Fruit fly (Drosophila melanogaster) whole organism, embryonic: ENCODE measurements around the gene f-cup.

Experiments
- Abd-B ChIP-seq: fragments of 200-800 bp; sonication (Bioruptor generic); optimal IDR thresholded peaks from 2 replicates; lab custom pipeline; 2018; ENCODE audit warnings: missing biosample characterization, mild to moderate bottlenecking, missing genetic modification characterization, moderate library complexity
- BEAF-32 ChIP-seq: fragments of 200-800 bp; sonication (Bioruptor generic); optimal IDR thresholded peaks from 3 replicates; lab custom pipeline; 2017; ENCODE audit warnings: missing biosample characterization, missing genetic modification characterization, mild to moderate bottlenecking, moderate library complexity, missing genetic modification reagents
- Bdp1 ChIP-seq: fragments of 200-800 bp; sonication (Bioruptor generic); optimal IDR thresholded peaks from 3 replicates; lab custom pipeline; 2016; ENCODE audit warnings: missing biosample characterization, missing genetic modification characterization
- CG1024 ChIP-seq: fragments of 200-800 bp; sonication (Bioruptor generic); IDR thresholded peaks from 2 replicates; pipeline ENCODE4 v1.3.6; 2022; ENCODE audit warnings: missing biosample characterization, missing genetic modification characterization
- CG10979 ChIP-seq: fragments of 200-800 bp; sonication (Bioruptor generic); optimal IDR thresholded peaks from 2 replicates; lab custom pipeline; 2018; ENCODE audit warnings: missing biosample characterization, mild to moderate bottlenecking, missing genetic modification characterization, moderate library complexity
- CG11398 ChIP-seq: fragments of 200-800 bp; sonication (Bioruptor generic); optimal IDR thresholded peaks from 2 replicates; lab custom pipeline; 2016; ENCODE audit warnings: missing biosample characterization, missing genetic modification characterization
- CG11723 ChIP-seq: fragments of 200-800 bp; sonication (Bioruptor generic); optimal IDR thresholded peaks from 2 replicates; lab custom pipeline; 2017; ENCODE audit warnings: missing biosample characterization, mild to moderate bottlenecking, missing genetic modification characterization
- CG13123 ChIP-seq: fragments of 200-800 bp; sonication (Bioruptor generic); optimal IDR thresholded peaks from 2 replicates; lab custom pipeline; 2016; ENCODE audit warnings: missing biosample characterization, missing genetic modification characterization
- CG13287 ChIP-seq: fragments of 200-800 bp; sonication (Bioruptor generic); IDR thresholded peaks from 2 replicates; pipeline ENCODE4 v1.3.6; 2022; ENCODE audit warnings: missing biosample characterization, missing genetic modification characterization; ENCODE audit not compliant: partially characterized antibody
- CG13424 ChIP-seq: fragments of 200-800 bp; sonication (Bioruptor generic); optimal IDR thresholded peaks from 2 replicates; lab custom pipeline; 2019; ENCODE audit warnings: missing biosample characterization, mild to moderate bottlenecking, missing genetic modification characterization, moderate library complexity
- CG14667 ChIP-seq: fragments of 200-800 bp; sonication (Bioruptor generic); IDR thresholded peaks from 2 replicates; pipeline ENCODE4 v1.3.6; 2022; ENCODE audit warnings: missing biosample characterization, missing genetic modification characterization
- CG1603 ChIP-seq: fragments of 200-800 bp; sonication (Bioruptor generic); optimal IDR thresholded peaks from 2 replicates; lab custom pipeline; 2019; ENCODE audit warnings: missing biosample characterization, mild to moderate bottlenecking, missing genetic modification characterization, moderate library complexity
- CG17328 ChIP-seq: fragments of 200-800 bp; sonication (Bioruptor generic); IDR thresholded peaks from 2 replicates; pipeline ENCODE4 v1.3.6; 2022; ENCODE audit warnings: missing biosample characterization, missing genetic modification characterization
- CG18262 ChIP-seq: fragments of 200-800 bp; optimal IDR thresholded peaks from 3 replicates; lab custom pipeline; 2019; ENCODE audit warnings: missing biosample characterization, mild to moderate bottlenecking, missing genetic modification characterization, moderate library complexity
- CG33213 ChIP-seq: fragments of 200-800 bp; sonication (Bioruptor generic); optimal IDR thresholded peaks from 3 replicates; lab custom pipeline; 2016; ENCODE audit warnings: missing biosample characterization, missing genetic modification characterization
- CG34422 ChIP-seq: fragments of 200-800 bp; sonication (Bioruptor generic); IDR thresholded peaks from 3 replicates; pipeline ENCODE4 v1.3.6; 2022; ENCODE audit warnings: missing biosample characterization, missing genetic modification characterization
- CG7556 ChIP-seq: fragments of 200-800 bp; sonication (Bioruptor generic); optimal IDR thresholded peaks from 2 replicates; lab custom pipeline; 2017; ENCODE audit warnings: missing biosample characterization, mild to moderate bottlenecking, missing genetic modification characterization
- CG8765 ChIP-seq: fragments of 200-800 bp; sonication (Bioruptor generic); IDR thresholded peaks from 2 replicates; pipeline ENCODE4 v1.3.6; 2022; ENCODE audit warnings: missing biosample characterization, missing genetic modification characterization
- CTCF ChIP-seq: fragments of 200-800 bp; sonication (Bioruptor generic); optimal IDR thresholded peaks from 2 replicates; lab custom pipeline; 2017; ENCODE audit warnings: missing biosample characterization, mild to moderate bottlenecking, missing genetic modification characterization, moderate library complexity
- Doc3 ChIP-seq: fragments of 200-800 bp; sonication (Bioruptor generic); IDR thresholded peaks from 3 replicates; pipeline ENCODE4 v1.3.6; 2022; ENCODE audit warnings: missing biosample characterization, missing genetic modification characterization; ENCODE audit not compliant: partially characterized antibody
- ERR ChIP-seq: fragments of 200-800 bp; sonication (Bioruptor generic); optimal IDR thresholded peaks from 2 replicates; lab custom pipeline; 2016; ENCODE audit warnings: missing biosample characterization, missing genetic modification characterization
- Hmr ChIP-seq: fragments of 200-800 bp; sonication (Bioruptor generic); optimal IDR thresholded peaks from 3 replicates; lab custom pipeline; 2017; ENCODE audit warnings: mild to moderate bottlenecking, missing biosample characterization, missing genetic modification reagents, missing genetic modification characterization
- Hsf ChIP-seq: fragments of 200-800 bp; sonication (Bioruptor generic); optimal IDR thresholded peaks from 3 replicates; lab custom pipeline; 2016; ENCODE audit warnings: missing biosample characterization, missing genetic modification characterization
- Lhr ChIP-seq: fragments of 200-800 bp; sonication (Bioruptor generic); optimal IDR thresholded peaks from 3 replicates; lab custom pipeline; 2017; ENCODE audit warnings: mild to moderate bottlenecking, missing biosample characterization, missing genetic modification reagents, missing genetic modification characterization
- MESR4 ChIP-seq: fragments of 200-800 bp; sonication (Bioruptor generic); optimal IDR thresholded peaks from 2 replicates; lab custom pipeline; 2018; ENCODE audit warnings: missing biosample characterization, mild to moderate bottlenecking, missing genetic modification characterization, moderate library complexity
- Nf-YA ChIP-seq: fragments of 200-800 bp; sonication (Bioruptor generic); IDR thresholded peaks from 2 replicates; pipeline ENCODE4 v1.3.6; 2022; ENCODE audit warnings: missing biosample characterization, missing genetic modification characterization
- Stat92E ChIP-seq, 3 experiments: fragments of >200 bp in 2 of 3; fragments of 200-800 bp in 1 of 3; sonication (Bioruptor generic) in 1 of 3; optimal IDR thresholded peaks; 2 replicates each; lab custom pipeline; 2017 to 2019; ENCODE audit warnings: missing biosample characterization in 3 of 3, missing genetic modification characterization in 3 of 3, mild to moderate bottlenecking in 1 of 3, moderate library complexity in 1 of 3
- Vsx1 ChIP-seq: fragments of 200-800 bp; sonication (Bioruptor generic); optimal IDR thresholded peaks from 2 replicates; lab custom pipeline; 2017; ENCODE audit warnings: missing biosample characterization, mild to moderate bottlenecking, missing genetic modification characterization, missing genetic modification reagents
- ase ChIP-seq: fragments of 200-800 bp; sonication (Bioruptor generic); IDR thresholded peaks from 3 replicates; pipeline ENCODE4 v1.3.6; 2022; ENCODE audit warnings: missing biosample characterization, missing genetic modification characterization
- bowl ChIP-seq: fragments of 200-800 bp; sonication (Bioruptor generic); IDR thresholded peaks from 2 replicates; pipeline ENCODE4 v1.3.6; 2022; ENCODE audit warnings: missing biosample characterization, missing genetic modification characterization
- cg ChIP-seq: fragments of 200-800 bp; sonication (Bioruptor generic); optimal IDR thresholded peaks from 3 replicates; lab custom pipeline; 2019; ENCODE audit warnings: missing biosample characterization, mild to moderate bottlenecking, missing genetic modification characterization, moderate library complexity
- ci ChIP-seq: fragments of 200-800 bp; sonication (Bioruptor generic); IDR thresholded peaks from 3 replicates; pipeline ENCODE4 v1.3.6; 2022; ENCODE audit warnings: missing biosample characterization, missing genetic modification characterization
- ewg ChIP-seq: fragments of 200-800 bp; sonication (Bioruptor generic); optimal IDR thresholded peaks from 3 replicates; lab custom pipeline; 2017; ENCODE audit warnings: mild to moderate bottlenecking, missing biosample characterization, missing genetic modification reagents, missing genetic modification characterization
- fd102C ChIP-seq: fragments of 200-800 bp; sonication (Bioruptor generic); optimal IDR thresholded peaks from 2 replicates; lab custom pipeline; 2018; ENCODE audit warnings: missing biosample characterization, mild to moderate bottlenecking, missing genetic modification characterization, moderate library complexity
- ftz-f1 ChIP-seq: fragments of 200-800 bp; sonication (Bioruptor generic); optimal IDR thresholded peaks from 2 replicates; lab custom pipeline; 2016; ENCODE audit warnings: missing biosample characterization, missing genetic modification characterization
- gcm ChIP-seq: fragments of 200-800 bp; sonication (Bioruptor generic); optimal IDR thresholded peaks from 2 replicates; lab custom pipeline; 2019; ENCODE audit warnings: missing biosample characterization, mild to moderate bottlenecking, missing genetic modification characterization, moderate library complexity
- gro ChIP-seq: fragments of 200-800 bp; sonication (Bioruptor generic); optimal IDR thresholded peaks from 2 replicates; lab custom pipeline; 2016; ENCODE audit warnings: missing biosample characterization, missing genetic modification characterization
- klu ChIP-seq: fragments of 200-800 bp; sonication (Bioruptor generic); IDR thresholded peaks from 2 replicates; pipeline ENCODE4 v1.3.6; 2022; ENCODE audit warnings: missing biosample characterization, missing genetic modification characterization
- mld ChIP-seq: fragments of 200-800 bp; sonication (Bioruptor generic); IDR thresholded peaks from 3 replicates; pipeline ENCODE4 v1.3.6; 2022; ENCODE audit warnings: missing biosample characterization, missing genetic modification characterization; ENCODE audit not compliant: partially characterized antibody
- pan ChIP-seq, 4 experiments: fragments of >200 bp in 3 of 4; fragments of 200-800 bp in 1 of 4; sonication (Bioruptor generic) in 1 of 4; optimal IDR thresholded peaks in 3 of 4; IDR thresholded peaks in 1 of 4; 2 replicates each; pipeline versions ENCODE4 v1.3.6 to Lab custom; 2017 to 2022; ENCODE audit warnings: missing biosample characterization in 2 of 4, missing genetic modification characterization in 2 of 4, mixed read lengths in 1 of 4
- pfk ChIP-seq: fragments of 200-800 bp; sonication (Bioruptor generic); optimal IDR thresholded peaks from 2 replicates; lab custom pipeline; 2018; ENCODE audit warnings: missing biosample characterization, mild to moderate bottlenecking, missing genetic modification characterization, moderate library complexity
- ranshi ChIP-seq: fragments of 200-800 bp; sonication (Bioruptor generic); IDR thresholded peaks from 2 replicates; pipeline ENCODE4 v1.3.6; 2022; ENCODE audit warnings: missing biosample characterization, missing genetic modification characterization
- ro ChIP-seq: fragments of 200-800 bp; sonication (Bioruptor generic); IDR thresholded peaks from 2 replicates; pipeline ENCODE4 v1.3.6; 2022; ENCODE audit warnings: missing biosample characterization, missing genetic modification characterization
- salm ChIP-seq: fragments of 200-800 bp; sonication (Bioruptor generic); optimal IDR thresholded peaks from 2 replicates; lab custom pipeline; 2018; ENCODE audit warnings: missing biosample characterization, mild to moderate bottlenecking, missing genetic modification characterization
- sima ChIP-seq: fragments of 200-800 bp; sonication (Bioruptor generic); optimal IDR thresholded peaks from 2 replicates; lab custom pipeline; 2016; ENCODE audit warnings: missing biosample characterization, missing genetic modification characterization
- sob ChIP-seq: fragments of 200-800 bp; sonication (Bioruptor generic); IDR thresholded peaks from 2 replicates; pipeline ENCODE4 v1.3.6; 2022; ENCODE audit warnings: missing biosample characterization, missing genetic modification characterization
- sr ChIP-seq: fragments of 200-800 bp; sonication (Bioruptor generic); IDR thresholded peaks from 3 replicates; pipeline ENCODE4 v1.3.6; 2022; ENCODE audit warnings: missing biosample characterization, missing genetic modification characterization

Gene f-cup

dm6 chr3R:13676137-13677086 lies 24.2 kb downstream of the f-cup start, which contains the start of the genes Lkb1 and CG9588 (continued):
- TF ChIP-seq sr (GFP tag; lab: Robert Waterston, UW) (peak; percentile 68; the same call in 2 of the 3 replicates), Doc3 (GFP tag; lab: Robert Waterston, UW) (no peak), ci (peak; percentile 88), ro (GFP tag; lab: Robert Waterston, UW) (peak; percentile 71), Vsx1 (no peak), CG11723 (GFP tag; lab: Kevin White, UChicago) (peak; percentile 3), Lhr (GFP tag; lab: Kevin White, UChicago) (peak; percentile 11), ranshi (peak; percentile 62), CG13123 (no peak), Stat92E (GFP tag; optimal IDR thresholded peaks at IDR 0.05; lab: Kevin White, UChicago) (no peak), sima (no peak), ERR (GFP tag; lab: Kevin White, UChicago) (peak; percentile 17), ewg (GFP tag; lab: Kevin White, UChicago) (peak; percentile 39), sob (peak; percentile 80), CG7556 (GFP tag; lab: Kevin White, UChicago) (peak; percentile 28), CG1603 (tag; lab: Kevin White, UChicago) (peak; percentile 63), gcm (GFP tag; lab: Kevin White, UChicago) (no peak), CG10979 (peak; percentile 16), Abd-B (GFP tag; lab: Kevin White, UChicago) (peak; percentile 55), ftz-f1 (no peak), ase (peak; percentile 84), MESR4 (GFP tag; lab: Kevin White, UChicago) (peak; percentile 85), Hsf (GFP tag; lab: Kevin White, UChicago) (peak; percentile 56), CG34422 (GFP tag; lab: Robert Waterston, UW) (peak; percentile 81), salm (tag; lab: Kevin White, UChicago) (no peak), bowl (0 out of 2 replicates have a peak, but pooled peaks have one; percentile 28), CG13287 (GFP tag; lab: Robert Waterston, UW) (peak; percentile 45; the same call in 1 of the 2 replicates), Bdp1 (peak; percentile 49), CG11398 (no peak), fd102C (no peak), pan (optimal IDR thresholded peaks at IDR 0.05; lab: Kevin White, UChicago) (no peak), pan (GFP tag; optimal IDR thresholded peaks at IDR 0.05 in 1 of 2, IDR thresholded peaks at IDR 0.05 in 1 of 2) (peak in 1 of 2 experiments; percentile 86), CG17328 (GFP tag; lab: Robert Waterston, UW) (peak; percentile 83), CG14667 (GFP tag; lab: Robert Waterston, UW) (peak; percentile 81), cg (no peak), CG8765 (GFP tag; lab: Robert Waterston, UW) (peak; percentile 66), CG33213 (GFP tag; lab: Kevin White, UChicago) (peak; percentile 6), CG13424 (tag; lab: Kevin White, UChicago) (peak; percentile 0), CTCF (GFP tag; lab: Kevin White, UChicago) (peak; percentile 71), mld (GFP tag; lab: Robert Waterston, UW) (no peak), Nf-YA (peak; percentile 69; the same call in 1 of the 2 replicates), gro (GFP tag; lab: Kevin White, UChicago) (peak; percentile 47), BEAF-32 (peak; percentile 18), CG18262 (tag; lab: Kevin White, UChicago) (peak; percentile 20), CG1024 (GFP tag; lab: Robert Waterston, UW) (peak; percentile 78), Hmr (GFP tag; lab: Kevin White, UChicago) (peak; percentile 23), klu (GFP tag; lab: Robert Waterston, UW) (peak; percentile 25; the same call in 1 of the 2 replicates), pfk (GFP tag; lab: Kevin White, UChicago) (no peak)
